Comparison of ENCODE assay signal across 1 fruit fly cellular context in genomic region chr3L:12843056-12843799, dm6.
TF ChIP-seq lines count a peak whose summit lies in the region.

Gene nebu (minus strand): TSS chr3L:12843106.

TF ChIP-seq in whole organism, embryonic, 481 proteins besides CTCF, POLR2A, EP300 and RAD21 (continued from another document and continues in another):
- TF ChIP-seq onecut (GFP tag; IDR thresholded peaks at IDR 0.05; lab: Robert Waterston, UW) (peak; percentile 88), maf-S (GFP tag; optimal IDR thresholded peaks at IDR 0.05; lab: Kevin White, UChicago) (peak; percentile 96), CG12155 (GFP tag; optimal IDR thresholded peaks at IDR 0.05; lab: Kevin White, UChicago) (peak; percentile 96), ato (GFP tag; IDR thresholded peaks at IDR 0.05; lab: Robert Waterston, UW; ENCODE audit: partially characterized antibody) (no peak), CG9817 (tag; optimal IDR thresholded peaks at IDR 0.05; lab: Kevin White, UChicago) (peak; percentile 97), pb (GFP tag; optimal IDR thresholded peaks at IDR 0.05; lab: Kevin White, UChicago) (peak; percentile 91), Fer1 (GFP tag; optimal IDR thresholded peaks at IDR 0.05; lab: Kevin White, UChicago) (peak; percentile 99), HmgD (GFP tag; optimal IDR thresholded peaks at IDR 0.05; lab: Kevin White, UChicago) (peak; percentile 97), CG10274 (GFP tag; optimal IDR thresholded peaks at IDR 0.05; lab: Kevin White, UChicago) (peak; percentile 82), Eip74EF (GFP tag; optimal IDR thresholded peaks at IDR 0.05; lab: Kevin White, UChicago) (peak in 1 of 2 experiments; percentile 88), CG14860 (GFP tag; IDR thresholded peaks at IDR 0.05; lab: Robert Waterston, UW; ENCODE audit: partially characterized antibody) (no peak), CG9609 (GFP tag; optimal IDR thresholded peaks at IDR 0.05; lab: Kevin White, UChicago) (peak; percentile 97), CG31388 (GFP tag; optimal IDR thresholded peaks at IDR 0.05; lab: Kevin White, UChicago) (peak; percentile 91), CG7786 (GFP tag; optimal IDR thresholded peaks at IDR 0.05; lab: Kevin White, UChicago) (peak; percentile 99), prd (optimal IDR thresholded peaks at IDR 0.05; lab: Kevin White, UChicago) (no peak), prd (GFP tag; IDR thresholded peaks at IDR 0.05; lab: Robert Waterston, UW) (peak; percentile 97), disco-r (GFP tag; optimal IDR thresholded peaks at IDR 0.05; lab: Kevin White, UChicago) (peak; percentile 93), CG4328 (GFP tag; optimal IDR thresholded peaks at IDR 0.05; lab: Kevin White, UChicago) (peak; percentile 84), sisA (GFP tag; IDR thresholded peaks at IDR 0.05; lab: Robert Waterston, UW) (peak; percentile 96), lmd (GFP tag; IDR thresholded peaks at IDR 0.05; lab: Robert Waterston, UW) (peak; percentile 97; the same call in 1 of the 2 replicates), CG11504 (tag; optimal IDR thresholded peaks at IDR 0.05; lab: Kevin White, UChicago) (peak; percentile 95), CG18262 (tag; optimal IDR thresholded peaks at IDR 0.05; lab: Kevin White, UChicago) (peak; percentile 86), HHEX (GFP tag; optimal IDR thresholded peaks at IDR 0.05; lab: Kevin White, UChicago) (peak; percentile 97), tll (GFP tag; optimal IDR thresholded peaks at IDR 0.05; lab: Kevin White, UChicago) (no peak), CG31441 (GFP tag; IDR thresholded peaks at IDR 0.05; lab: Robert Waterston, UW) (peak; percentile 94), Dp (GFP tag; optimal IDR thresholded peaks at IDR 0.05; lab: Kevin White, UChicago) (no peak), CG10431 (GFP tag; optimal IDR thresholded peaks at IDR 0.05; lab: Kevin White, UChicago) (peak; percentile 25), croc (GFP tag; conservative IDR thresholded peaks at IDR 0.05; lab: Robert Waterston, UW) (peak; percentile 80), NC2β (GFP tag; optimal IDR thresholded peaks at IDR 0.05; lab: Kevin White, UChicago) (peak; percentile 90), Antp (GFP tag; optimal IDR thresholded peaks at IDR 0.05; lab: Kevin White, UChicago) (peak; percentile 97), jigr1 (GFP tag; IDR thresholded peaks at IDR 0.05; lab: Robert Waterston, UW) (no peak; the same call in 2 of the 3 replicates), CG34224 (GFP tag; IDR thresholded peaks at IDR 0.05; lab: Robert Waterston, UW; ENCODE audit: partially characterized antibody) (no peak), CG12942 (GFP tag; optimal IDR thresholded peaks at IDR 0.05; lab: Kevin White, UChicago) (peak; percentile 94), unc-4 (GFP tag; IDR thresholded peaks at IDR 0.05; lab: Robert Waterston, UW; ENCODE audit: partially characterized antibody) (no peak), peb (GFP tag; IDR thresholded peaks at IDR 0.05; lab: Robert Waterston, UW) (peak; percentile 86), sens (GFP tag; lab: Kevin White, UChicago) (peak; percentile 99), jing (GFP tag; optimal IDR thresholded peaks at IDR 0.05; lab: Kevin White, UChicago) (peak; percentile 86), odd (GFP tag; optimal IDR thresholded peaks at IDR 0.05; lab: Kevin White, UChicago) (peak; percentile 91), CG34376 (GFP tag; optimal IDR thresholded peaks at IDR 0.05; lab: Kevin White, UChicago) (peak; percentile 97), pum (GFP tag; optimal IDR thresholded peaks at IDR 0.05; lab: Kevin White, UChicago) (peak; percentile 91), exex (tag; optimal IDR thresholded peaks at IDR 0.05; lab: Kevin White, UChicago) (peak; percentile 83), HmgZ (tag; optimal IDR thresholded peaks at IDR 0.05; lab: Kevin White, UChicago) (peak; percentile 98), CG11085 (GFP tag; IDR thresholded peaks at IDR 0.05; lab: Robert Waterston, UW) (no peak; the same call in 1 of the 2 replicates), nau (GFP tag; optimal IDR thresholded peaks at IDR 0.05; lab: Kevin White, UChicago) (peak; percentile 93), sima (GFP tag; optimal IDR thresholded peaks at IDR 0.05; lab: Kevin White, UChicago) (peak; percentile 89), BtbVII (GFP tag; optimal IDR thresholded peaks at IDR 0.05; lab: Kevin White, UChicago) (peak; percentile 97), tup (GFP tag; optimal IDR thresholded peaks at IDR 0.05; lab: Kevin White, UChicago) (peak; percentile 93), mam (GFP tag; optimal IDR thresholded peaks at IDR 0.05; lab: Kevin White, UChicago) (peak; percentile 98), CG6272 (GFP tag; IDR thresholded peaks at IDR 0.05; lab: Robert Waterston, UW) (no peak), Fer3 (tag; optimal IDR thresholded peaks at IDR 0.05; lab: Kevin White, UChicago) (peak; percentile 97), H15 (GFP tag; IDR thresholded peaks at IDR 0.05; lab: Robert Waterston, UW) (peak; percentile 95), B-H1 (GFP tag; IDR thresholded peaks at IDR 0.05; lab: Robert Waterston, UW) (peak; percentile 94), CG1233 (GFP tag; optimal IDR thresholded peaks at IDR 0.05; lab: Kevin White, UChicago) (peak; percentile 89), CG10543 (GFP tag; optimal IDR thresholded peaks at IDR 0.05; lab: Kevin White, UChicago) (peak; percentile 94), CG6854 (GFP tag; optimal IDR thresholded peaks at IDR 0.05; lab: Kevin White, UChicago) (peak; percentile 94), CkIIα-i1 (GFP tag; IDR thresholded peaks at IDR 0.05; lab: Robert Waterston, UW) (peak; percentile 88; the same call in 1 of the 2 replicates), pan (optimal IDR thresholded peaks at IDR 0.05; lab: Kevin White, UChicago) (no peak), pan (GFP tag; optimal IDR thresholded peaks at IDR 0.05 in 1 of 2, IDR thresholded peaks at IDR 0.05 in 1 of 2) (peak in 1 of 2 experiments; percentile 97), CG2875 (GFP tag; optimal IDR thresholded peaks at IDR 0.05; lab: Kevin White, UChicago) (peak; percentile 82), ro (GFP tag; IDR thresholded peaks at IDR 0.05; lab: Robert Waterston, UW) (peak; percentile 84; the same call in 1 of the 2 replicates), ttk (GFP tag; IDR thresholded peaks at IDR 0.05; lab: Robert Waterston, UW) (peak; percentile 95), Gsc (GFP tag; IDR thresholded peaks at IDR 0.05; lab: Robert Waterston, UW) (no peak), mld (GFP tag; IDR thresholded peaks at IDR 0.05; lab: Robert Waterston, UW; ENCODE audit: partially characterized antibody) (no peak), her (GFP tag; optimal IDR thresholded peaks at IDR 0.05; lab: Kevin White, UChicago) (peak; percentile 96), CoRest (tag; optimal IDR thresholded peaks at IDR 0.05; lab: Kevin White, UChicago) (peak; percentile 94), Sox100B (GFP tag; optimal IDR thresholded peaks at IDR 0.05; lab: Kevin White, UChicago) (peak; percentile 87), chif (GFP tag; optimal IDR thresholded peaks at IDR 0.05; lab: Kevin White, UChicago) (peak; percentile 92 to 95), hth (optimal IDR thresholded peaks at IDR 0.05; lab: Kevin White, UChicago) (no peak), CG12659 (GFP tag; optimal IDR thresholded peaks at IDR 0.05; lab: Kevin White, UChicago) (peak; percentile 98), kah (GFP tag; optimal IDR thresholded peaks at IDR 0.05; lab: Kevin White, UChicago) (peak; percentile 66), lov (optimal IDR thresholded peaks at IDR 0.05; lab: Kevin White, UChicago) (no peak), lov (GFP tag; IDR thresholded peaks at IDR 0.05; lab: Robert Waterston, UW) (peak; percentile 88), CG4617 (GFP tag; optimal IDR thresholded peaks at IDR 0.05; lab: Kevin White, UChicago; ENCODE audit: borderline replicate concordance) (peak; percentile 81), CG15073 (GFP tag; optimal IDR thresholded peaks at IDR 0.05; lab: Kevin White, UChicago) (peak; percentile 62), Hsf (GFP tag; optimal IDR thresholded peaks at IDR 0.05; lab: Kevin White, UChicago) (peak; percentile 97), rib (GFP tag; IDR thresholded peaks at IDR 0.05; lab: Robert Waterston, UW) (peak; percentile 98), NC2α (GFP tag; optimal IDR thresholded peaks at IDR 0.05; lab: Kevin White, UChicago) (peak; percentile 91), CG42726 (GFP tag; IDR thresholded peaks at IDR 0.05; lab: Robert Waterston, UW; ENCODE audit: partially characterized antibody) (no peak), Dek (tag; optimal IDR thresholded peaks at IDR 0.05; lab: Kevin White, UChicago) (peak; percentile 97), tin (GFP tag; optimal IDR thresholded peaks at IDR 0.05; lab: Kevin White, UChicago) (peak; percentile 96), Oaz (GFP tag; IDR thresholded peaks at IDR 0.05; lab: Robert Waterston, UW) (peak; percentile 92), Hr39 (optimal IDR thresholded peaks at IDR 0.05; lab: Kevin White, UChicago) (no peak), CG18619 (GFP tag; optimal IDR thresholded peaks at IDR 0.05; lab: Kevin White, UChicago) (peak; percentile 96), h (optimal IDR thresholded peaks at IDR 0.05; lab: Kevin White, UChicago) (no peak), en (GFP tag; optimal IDR thresholded peaks at IDR 0.05; lab: Kevin White, UChicago) (peak; percentile 90), gro (GFP tag; optimal IDR thresholded peaks at IDR 0.05; lab: Kevin White, UChicago) (peak; percentile 99), D19B (GFP tag; optimal IDR thresholded peaks at IDR 0.05; lab: Kevin White, UChicago) (peak; percentile 89), Hmx (GFP tag; optimal IDR thresholded peaks at IDR 0.05; lab: Kevin White, UChicago) (peak; percentile 89), tap (tag; optimal IDR thresholded peaks at IDR 0.05; lab: Kevin White, UChicago) (peak; percentile 91), CG8944 (GFP tag; optimal IDR thresholded peaks at IDR 0.05; lab: Kevin White, UChicago) (peak; percentile 97), CG2129 (GFP tag; IDR thresholded peaks at IDR 0.05; lab: Robert Waterston, UW; ENCODE audit: partially characterized antibody) (no peak), CG7987 (GFP tag; optimal IDR thresholded peaks at IDR 0.05; lab: Kevin White, UChicago) (peak; percentile 79), lbe (GFP tag; optimal IDR thresholded peaks at IDR 0.05; lab: Kevin White, UChicago) (peak; percentile 97), CG10959 (GFP tag; IDR thresholded peaks at IDR 0.05; lab: Robert Waterston, UW) (peak; percentile 84), Blimp-1 (GFP tag; optimal IDR thresholded peaks at IDR 0.05; lab: Kevin White, UChicago) (peak; percentile 88), PHDP (tag; optimal IDR thresholded peaks at IDR 0.05; lab: Kevin White, UChicago) (peak; percentile 97), CG17568 (GFP tag; optimal IDR thresholded peaks at IDR 0.05; lab: Kevin White, UChicago) (peak; percentile 92), wek (GFP tag; optimal IDR thresholded peaks at IDR 0.05; lab: Kevin White, UChicago) (peak; percentile 80), p53 (GFP tag; optimal IDR thresholded peaks at IDR 0.05; lab: Kevin White, UChicago) (peak; percentile 90), MTF-1 (GFP tag; optimal IDR thresholded peaks at IDR 0.05; lab: Kevin White, UChicago; ENCODE audit: borderline replicate concordance) (peak; percentile 90), CG3995 (GFP tag; optimal IDR thresholded peaks at IDR 0.05; lab: Kevin White, UChicago) (peak; percentile 81), sim (GFP tag; IDR thresholded peaks at IDR 0.05; lab: Robert Waterston, UW) (peak; percentile 87), CG2116 (GFP tag; optimal IDR thresholded peaks at IDR 0.05; lab: Kevin White, UChicago) (peak; percentile 73), psq (GFP tag; optimal IDR thresholded peaks at IDR 0.05; lab: Kevin White, UChicago) (peak; percentile 67), MESR4 (GFP tag; optimal IDR thresholded peaks at IDR 0.05; lab: Kevin White, UChicago) (peak; percentile 56), grn (GFP tag; optimal IDR thresholded peaks at IDR 0.05; lab: Kevin White, UChicago) (no peak), Stat92E (GFP tag; optimal IDR thresholded peaks at IDR 0.05; lab: Kevin White, UChicago) (no peak), CG5953 (GFP tag; IDR thresholded peaks at IDR 0.05; lab: Robert Waterston, UW) (peak; percentile 90), ci (GFP tag; IDR thresholded peaks at IDR 0.05; lab: Robert Waterston, UW) (no peak; the same call in none of the 3 replicates), CG17612 (GFP tag; IDR thresholded peaks at IDR 0.05; lab: Robert Waterston, UW) (peak; percentile 95), BEAF-32 (GFP tag; optimal IDR thresholded peaks at IDR 0.05; lab: Kevin White, UChicago) (peak; percentile 14), gsb-n (tag; optimal IDR thresholded peaks at IDR 0.05; lab: Kevin White, UChicago) (peak; percentile 74), vfl (GFP tag; optimal IDR thresholded peaks at IDR 0.05; lab: Kevin White, UChicago) (peak; percentile 95), Gug (GFP tag; IDR thresholded peaks at IDR 0.05; lab: Robert Waterston, UW) (peak; percentile 95), CG9437 (GFP tag; optimal IDR thresholded peaks at IDR 0.05; lab: Kevin White, UChicago) (peak; percentile 95), NfI (GFP tag; optimal IDR thresholded peaks at IDR 0.05; lab: Kevin White, UChicago) (peak; percentile 95), Asciz (GFP tag; optimal IDR thresholded peaks at IDR 0.05; lab: Kevin White, UChicago) (peak; percentile 89), CG4360 (GFP tag; IDR thresholded peaks at IDR 0.05; lab: Robert Waterston, UW) (peak; percentile 66), CG7271 (tag; optimal IDR thresholded peaks at IDR 0.05; lab: Kevin White, UChicago) (peak; percentile 9), Hr51 (GFP tag; optimal IDR thresholded peaks at IDR 0.05; lab: Kevin White, UChicago) (peak; percentile 95 to 96), CG1792 (GFP tag; optimal IDR thresholded peaks at IDR 0.05; lab: Kevin White, UChicago) (peak; percentile 96), ac (GFP tag; optimal IDR thresholded peaks at IDR 0.05; lab: Kevin White, UChicago) (peak; percentile 62), aop (GFP tag; IDR thresholded peaks at IDR 0.05; lab: Robert Waterston, UW) (0 out of 2 replicates have a peak, but pooled peaks have one; percentile 72), CG18599 (GFP tag; optimal IDR thresholded peaks at IDR 0.05; lab: Kevin White, UChicago) (peak; percentile 99), GATAe (GFP tag; conservative IDR thresholded peaks at IDR 0.05; lab: Robert Waterston, UW) (peak; percentile 88), CG15696 (tag; optimal IDR thresholded peaks at IDR 0.05; lab: Kevin White, UChicago) (peak; percentile 72), ap (GFP tag; IDR thresholded peaks at IDR 0.05; lab: Robert Waterston, UW) (no peak; the same call in 1 of the 2 replicates), CG1602 (GFP tag; optimal IDR thresholded peaks at IDR 0.05; lab: Kevin White, UChicago) (peak; percentile 91), Dref (GFP tag; IDR thresholded peaks at IDR 0.05; lab: Robert Waterston, UW) (no peak), CG7372 (GFP tag; IDR thresholded peaks at IDR 0.05; lab: Robert Waterston, UW) (peak; percentile 95)
